Worm (Caenorhabditis elegans): ENCODE data around the gene C32D5.8.

DNA sequence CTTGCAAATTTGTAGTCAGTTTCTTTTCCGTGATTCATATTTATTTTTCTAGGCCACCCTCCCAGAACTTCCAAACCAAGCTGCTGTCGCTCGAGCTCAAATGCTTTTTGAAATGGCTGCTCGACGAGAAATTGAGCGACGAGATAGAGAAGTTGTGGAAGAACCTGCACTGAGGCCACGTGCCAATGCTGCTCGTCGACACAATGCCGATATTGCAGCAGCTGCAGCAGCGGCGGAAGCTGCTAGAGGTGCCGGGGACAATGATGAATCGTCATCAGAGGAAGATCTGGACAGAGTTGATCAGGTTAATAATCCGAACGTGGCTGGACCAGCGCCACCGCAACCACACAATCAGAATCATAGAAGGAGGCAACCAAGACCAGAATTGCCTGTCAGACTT is 27.6 kb upstream of the C32D5.8 start:
- no peak for TF ChIP-seq flt-1 (GFP tag; IDR thresholded peaks at IDR 0.05)
- no peak for TF ChIP-seq med-1 (GFP tag; optimal IDR thresholded peaks at IDR 0.05; ENCODE audit: insufficient read depth)
- no peak for TF ChIP-seq T22C8.4 (GFP tag; IDR thresholded peaks at IDR 0.05)
- TF ChIP-seq cog-1 (tag; optimal IDR thresholded peaks at IDR 0.05) = no peak
- TF ChIP-seq tab-1 (GFP tag; IDR thresholded peaks at IDR 0.05) = no peak
- TF ChIP-seq ref-1 (GFP tag; conservative IDR thresholded peaks at IDR 0.05) = no peak
- TF ChIP-seq ztf-29 (GFP tag; IDR thresholded peaks at IDR 0.05) = no peak
